Worm (Caenorhabditis elegans): ENCODE results near the gene F59E12.9.

DNA sequence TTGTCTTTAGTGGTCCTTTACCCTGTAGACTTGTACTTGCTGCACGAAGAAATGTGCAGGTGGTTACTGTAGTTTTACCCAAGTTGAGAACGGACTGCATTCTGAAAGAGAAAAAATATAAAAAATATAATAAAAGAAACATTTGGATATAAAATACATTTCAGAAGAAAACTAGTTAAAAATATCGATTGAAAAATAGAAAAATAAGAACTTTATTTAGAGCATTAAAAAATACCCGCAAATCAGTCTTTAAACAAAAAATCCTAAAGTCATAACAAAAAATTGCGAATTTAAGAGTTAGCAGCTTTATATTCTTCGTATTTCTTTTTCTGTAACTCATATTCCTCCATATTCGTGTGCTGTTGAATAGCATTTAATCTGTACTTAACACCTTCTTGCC is 22.0 kb upstream of the F59E12.9 start, which contains the start of gene C25H3.7:
- no peak for TF ChIP-seq ceh-82 (tag; optimal IDR thresholded peaks at IDR 0.05)
- no peak for TF ChIP-seq egl-27 (tag; optimal IDR thresholded peaks at IDR 0.05)
- TF ChIP-seq peb-1 (tag; optimal IDR thresholded peaks at IDR 0.05): no peak
- no peak for TF ChIP-seq snpc-4 (tag; optimal IDR thresholded peaks at IDR 0.05)
- TF ChIP-seq mab-5 (tag; optimal IDR thresholded peaks at IDR 0.05): no peak
- TF ChIP-seq aly-2 (tag; optimal IDR thresholded peaks at IDR 0.05): no peak
- no peak for TF ChIP-seq R02D3.7 (tag; optimal IDR thresholded peaks at IDR 0.05)
- TF ChIP-seq gmeb-1 (tag; optimal IDR thresholded peaks at IDR 0.05): no peak
- TF ChIP-seq fos-1 (tag; optimal IDR thresholded peaks at IDR 0.05): no peak
- no peak for TF ChIP-seq blmp-1 (tag; optimal IDR thresholded peaks at IDR 0.05; ENCODE audit: insufficient read depth)
- no peak for TF ChIP-seq nhr-12 (tag; optimal IDR thresholded peaks at IDR 0.05)
- TF ChIP-seq lin-39 (tag; optimal IDR thresholded peaks at IDR 0.05): no peak
